Worm (Caenorhabditis elegans) whole organism, midembryonic: ENCODE results near the gene srh-70.

ENCODE experiments used
- cog-1 ChIP-seq: sonication (generic microtip); optimal IDR thresholded peaks from 2 replicates; lab custom pipeline; 2016; ENCODE audit warnings: missing genetic modification characterization, missing compliant biosample characterization
- flt-1 ChIP-seq: fragments of 200-800 bp; sonication (Bioruptor generic); IDR thresholded peaks from 2 replicates; pipeline ENCODE4 v1.3.6; 2022; ENCODE audit warnings: missing genetic modification characterization, missing compliant biosample characterization
- klf-2 ChIP-seq: fragments of 200-800 bp; sonication (Bioruptor generic); conservative IDR thresholded peaks from 2 replicates; pipeline ENCODE4 v1.3.6; 2022; ENCODE audit warnings: missing genetic modification reagents, missing genetic modification characterization, missing compliant biosample characterization
- ref-1 ChIP-seq: fragments of 200-800 bp; sonication (Bioruptor generic); conservative IDR thresholded peaks from 2 replicates; pipeline ENCODE4 v1.3.6; 2022; ENCODE audit warnings: missing genetic modification reagents, missing genetic modification characterization, missing compliant biosample characterization
- tab-1 ChIP-seq: fragments of 200-800 bp; sonication (Bioruptor generic); IDR thresholded peaks from 2 replicates; pipeline ENCODE4 v1.3.6; 2022; ENCODE audit warnings: missing genetic modification characterization, missing compliant biosample characterization
- ztf-23 ChIP-seq: fragments of 200-800 bp; sonication (Bioruptor generic); IDR thresholded peaks from 2 replicates; pipeline ENCODE4 v1.3.6; 2022; ENCODE audit warnings: missing genetic modification reagents, missing genetic modification characterization, missing compliant biosample characterization
- ztf-29 ChIP-seq: fragments of 200-800 bp; sonication (Bioruptor generic); IDR thresholded peaks from 2 replicates; pipeline ENCODE4 v1.3.6; 2022; ENCODE audit warnings: missing genetic modification reagents, missing genetic modification characterization, missing compliant biosample characterization

DNA sequence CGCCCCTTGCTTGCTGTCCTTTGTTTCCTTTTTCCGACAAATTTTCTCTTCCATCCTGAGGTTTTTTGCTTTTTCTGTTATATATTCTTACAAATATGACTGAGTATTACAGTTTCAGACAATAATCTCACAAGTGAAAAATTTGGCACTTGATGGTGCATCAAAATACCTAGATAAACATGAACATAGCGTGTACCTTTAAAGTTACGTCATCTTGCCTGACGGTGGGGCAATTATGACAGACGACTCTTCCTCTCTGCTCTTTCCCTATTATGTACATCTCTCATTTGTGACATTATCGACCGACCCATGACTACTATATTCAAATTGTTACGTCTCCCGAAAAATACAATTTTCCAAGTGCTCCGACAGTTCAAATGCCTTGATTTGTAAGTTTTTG is 36.0 kb downstream of the srh-70 start, which contains the start of gene fbxb-102:
- no peak for TF ChIP-seq ztf-29
- TF ChIP-seq flt-1: no peak
- TF ChIP-seq klf-2 (GFP tag; lab: Robert Waterston, UW): no peak
- no peak for TF ChIP-seq ref-1 (GFP tag; lab: Robert Waterston, UW)
- no peak for TF ChIP-seq ztf-23 (GFP tag; lab: Robert Waterston, UW)
- no peak for TF ChIP-seq cog-1 (tag; lab: Kevin White, UChicago)
- no peak for TF ChIP-seq tab-1
